Fruit fly (Drosophila melanogaster): ENCODE measurements around the gene CG42590.
A peak's percentile ranks its signal among the peaks of the same experiment; 100 is the strongest.

CG42590 gene

DNA sequence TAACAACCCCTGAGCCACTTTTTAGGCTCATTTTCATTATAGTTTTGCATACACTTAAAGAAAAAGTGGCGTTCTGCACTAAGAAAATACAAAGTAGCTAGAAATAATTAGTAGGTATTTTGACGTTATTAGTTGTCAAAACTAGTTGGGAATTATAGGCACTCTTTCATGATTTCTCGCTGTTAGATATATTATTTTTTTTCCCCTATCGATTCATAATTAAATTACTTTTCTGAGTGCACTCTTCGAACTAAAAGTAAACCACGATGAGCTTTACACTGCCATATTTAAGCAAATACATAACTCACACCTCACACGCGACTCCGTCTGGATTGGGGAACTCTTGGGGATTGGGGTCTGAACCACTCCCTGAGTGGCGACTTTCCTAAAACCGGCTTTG is 3.7 kb upstream of the CG42590 start (continued):
- TF ChIP-seq CG11723 (GFP tag; optimal IDR thresholded peaks at IDR 0.05) = no peak
- no peak for TF ChIP-seq CG17912 (GFP tag; optimal IDR thresholded peaks at IDR 0.05)
- TF ChIP-seq Doc3 (GFP tag; IDR thresholded peaks at IDR 0.05; ENCODE audit: partially characterized antibody) = no peak
- no peak for TF ChIP-seq vfl (GFP tag; optimal IDR thresholded peaks at IDR 0.05)
- TF ChIP-seq da (GFP tag; optimal IDR thresholded peaks at IDR 0.05) = no peak
- peak; percentile 24 for TF ChIP-seq CTCF (GFP tag; optimal IDR thresholded peaks at IDR 0.05)
- TF ChIP-seq slou (GFP tag; optimal IDR thresholded peaks at IDR 0.05) = peak; percentile 10
- no peak for TF ChIP-seq NK7.1 (GFP tag; optimal IDR thresholded peaks at IDR 0.05)
- no peak for TF ChIP-seq grn (GFP tag; optimal IDR thresholded peaks at IDR 0.05)
- TF ChIP-seq CG13296 (GFP tag; optimal IDR thresholded peaks at IDR 0.05) = peak; percentile 73
- TF ChIP-seq bsh (GFP tag; optimal IDR thresholded peaks at IDR 0.05) = peak in 1 of 2 experiments; percentile 28
- peak; percentile 50; the same call in 1 of the 2 replicates for TF ChIP-seq Nf-YA (GFP tag; IDR thresholded peaks at IDR 0.05)
- TF ChIP-seq Stat92E (GFP tag; optimal IDR thresholded peaks at IDR 0.05) = no peak
- TF ChIP-seq CG1024 (GFP tag; IDR thresholded peaks at IDR 0.05) = 0 out of 2 replicates have a peak, but pooled peaks have one; percentile 43
- no peak for TF ChIP-seq bbx (GFP tag; IDR thresholded peaks at IDR 0.05; ENCODE audit: partially characterized antibody)
- TF ChIP-seq CG30431 (GFP tag; optimal IDR thresholded peaks at IDR 0.05) = no peak
- TF ChIP-seq CG12299 (tag; optimal IDR thresholded peaks at IDR 0.05) = no peak
- no peak for TF ChIP-seq CG11456 (GFP tag; IDR thresholded peaks at IDR 0.05)
- peak; percentile 83 for TF ChIP-seq CG18599 (GFP tag; optimal IDR thresholded peaks at IDR 0.05)
- TF ChIP-seq CG17802 (tag; optimal IDR thresholded peaks at IDR 0.05) = peak; percentile 57
- TF ChIP-seq CG10321 (GFP tag; IDR thresholded peaks at IDR 0.05) = no peak
- peak; percentile 69 for TF ChIP-seq fd96Cb (tag; optimal IDR thresholded peaks at IDR 0.05)
- TF ChIP-seq CG8359 (GFP tag; optimal IDR thresholded peaks at IDR 0.05; ENCODE audit: borderline replicate concordance) = peak; percentile 43
- peak; percentile 29 for TF ChIP-seq CG10274 (GFP tag; optimal IDR thresholded peaks at IDR 0.05)
- TF ChIP-seq ftz-f1 (GFP tag; optimal IDR thresholded peaks at IDR 0.05) = no peak
- TF ChIP-seq dmrt99B (tag; optimal IDR thresholded peaks at IDR 0.05) = peak; percentile 88
- no peak for TF ChIP-seq twi (tag; optimal IDR thresholded peaks at IDR 0.05)
- TF ChIP-seq lab (GFP tag; optimal IDR thresholded peaks at IDR 0.05) = peak; percentile 87
- TF ChIP-seq ttk (GFP tag; IDR thresholded peaks at IDR 0.05) = peak; percentile 67; the same call in 1 of the 2 replicates
- TF ChIP-seq CG8281 (tag; optimal IDR thresholded peaks at IDR 0.05) = peak; percentile 40
- TF ChIP-seq B-H1 (GFP tag; IDR thresholded peaks at IDR 0.05) = peak; percentile 50; the same call in 1 of the 3 replicates
- TF ChIP-seq CG3847 (GFP tag; IDR thresholded peaks at IDR 0.05) = 0 out of 2 replicates have a peak, but pooled peaks have one; percentile 27
- TF ChIP-seq gcm (GFP tag; optimal IDR thresholded peaks at IDR 0.05) = peak; percentile 3
- no peak for TF ChIP-seq NC2α (GFP tag; optimal IDR thresholded peaks at IDR 0.05)
- TF ChIP-seq caup (GFP tag; optimal IDR thresholded peaks at IDR 0.05; ENCODE audit: severe bottlenecking) = peak; percentile 28
- peak; percentile 10 for TF ChIP-seq CG12391 (tag; optimal IDR thresholded peaks at IDR 0.05)
- TF ChIP-seq CG9215 (GFP tag; IDR thresholded peaks at IDR 0.05) = no peak
- TF ChIP-seq CG7372 (GFP tag; IDR thresholded peaks at IDR 0.05) = no peak
- TF ChIP-seq CG7556 (GFP tag; optimal IDR thresholded peaks at IDR 0.05) = peak; percentile 32
- peak; percentile 77 for TF ChIP-seq Fer1 (GFP tag; optimal IDR thresholded peaks at IDR 0.05)
- TF ChIP-seq CG10147 (GFP tag; optimal IDR thresholded peaks at IDR 0.05) = peak; percentile 84
- peak; percentile 25 for TF ChIP-seq ATbp (GFP tag; optimal IDR thresholded peaks at IDR 0.05)
- TF ChIP-seq ci (GFP tag; IDR thresholded peaks at IDR 0.05) = peak; percentile 76
- no peak for TF ChIP-seq toy (GFP tag; IDR thresholded peaks at IDR 0.05)
- TF ChIP-seq onecut (GFP tag; IDR thresholded peaks at IDR 0.05) = peak; percentile 51
- TF ChIP-seq HmgD (GFP tag; optimal IDR thresholded peaks at IDR 0.05) = no peak
- TF ChIP-seq sens-2 (GFP tag; IDR thresholded peaks at IDR 0.05) = peak; percentile 22; the same call in 1 of the 2 replicates
- TF ChIP-seq ERR (GFP tag; optimal IDR thresholded peaks at IDR 0.05) = peak; percentile 65
- TF ChIP-seq CG14050 (GFP tag; IDR thresholded peaks at IDR 0.05) = 0 out of 3 replicates have a peak, but pooled peaks have one; percentile 19
- no peak for TF ChIP-seq Six4 (GFP tag; optimal IDR thresholded peaks at IDR 0.05)
- peak; percentile 64 for TF ChIP-seq Awh (GFP tag; IDR thresholded peaks at IDR 0.05)

All from whole organism, embryonic.